Fruit fly (Drosophila melanogaster) whole organism, wandering third instar larva: ENCODE results near the gene CG44005.

Experiments
- Abd-B ChIP-seq: fragments of >200 bp; optimal IDR thresholded peaks from 2 replicates; lab custom pipeline; 2017; ENCODE audit warnings: missing biosample characterization, missing genetic modification characterization
- Myc ChIP-seq: fragments of >200 bp; optimal IDR thresholded peaks from 2 replicates; lab custom pipeline; 2017

DNA sequence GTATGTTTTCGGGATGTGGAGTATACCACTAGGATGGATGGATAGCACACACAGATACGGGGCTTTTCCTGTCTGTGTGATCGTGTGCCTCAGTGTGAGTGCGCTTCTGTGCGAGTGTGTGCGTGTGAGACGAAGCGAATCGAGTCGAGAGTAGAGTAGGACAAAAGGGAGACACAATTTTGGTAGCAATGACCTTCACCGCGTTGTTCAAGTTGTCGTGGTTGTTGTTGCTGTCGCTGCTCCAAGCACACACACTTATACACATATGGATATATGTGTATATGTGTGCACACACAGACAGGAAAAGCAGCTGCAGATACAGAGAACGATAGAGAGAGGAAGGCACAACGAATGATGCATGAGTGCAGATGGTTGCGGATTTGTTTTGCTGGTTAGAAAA, 7.2 kb upstream of the CG44005 start:
- no peak for TF ChIP-seq Abd-B (GFP tag; lab: Kevin White, UChicago)
- TF ChIP-seq Myc (lab: Kevin White, UChicago): no peak
